Worm (Caenorhabditis elegans) whole organism, L4/young adult: Measurements from ENCODE around the gene gon-14.

Experiments used
- W03F9.2 ChIP-seq: fragments of 150-350 bp; optimal IDR thresholded peaks from 2 replicates; lab custom pipeline; 2014; ENCODE audit warnings: missing biosample characterization, missing genetic modification characterization
- dao-5 ChIP-seq: sonication (generic microtip); optimal IDR thresholded peaks from 2 replicates; lab custom pipeline; 2016; ENCODE audit warnings: missing genotype, missing genetic modification characterization, moderate library complexity, missing compliant biosample characterization
- him-1 ChIP-seq: sonication (generic microtip); optimal IDR thresholded peaks from 2 replicates; lab custom pipeline; 2016; ENCODE audit warnings: missing genotype, missing genetic modification reagents, missing genetic modification characterization, missing compliant biosample characterization

ce11 chrV:6602556-6603062 lies 8.3 kb downstream of the gon-14 start, which contains the start of gene ZK1055.6:
- no peak for TF ChIP-seq W03F9.2 (tag; lab: Kevin White, UChicago)
- TF ChIP-seq him-1, result no peak
- TF ChIP-seq dao-5 (tag; lab: Kevin White, UChicago), result no peak
